Worm (Caenorhabditis elegans) whole organism, L4/young adult: ENCODE data around the gene tpra-1.

Source experiments
- W03F9.2 ChIP-seq: fragments of 150-350 bp; optimal IDR thresholded peaks from 2 replicates; lab custom pipeline; 2014; ENCODE audit warnings: missing biosample characterization, missing genetic modification characterization
- dao-5 ChIP-seq: sonication (generic microtip); optimal IDR thresholded peaks from 2 replicates; lab custom pipeline; 2016; ENCODE audit warnings: missing genotype, missing genetic modification characterization, moderate library complexity, missing compliant biosample characterization

ce11 chrIV:8979062-8979612 is 22.8 kb downstream of the tpra-1 start:
- TF ChIP-seq W03F9.2 (tag; lab: Kevin White, UChicago), result no peak
- TF ChIP-seq dao-5, result no peak
